Fruit fly (Drosophila melanogaster) S2 (cell line): Measurements from ENCODE around the gene CG31661.

Experiments
- CG8478 ChIP-seq: fragments of >200 bp; optimal IDR thresholded peaks from 2 replicates; lab custom pipeline; 2018
- CTCF ChIP-seq, 2 experiments: fragments of >200 bp; optimal IDR thresholded peaks; 2 replicates each; lab custom pipeline; 2018

The CG31661 gene

DNA sequence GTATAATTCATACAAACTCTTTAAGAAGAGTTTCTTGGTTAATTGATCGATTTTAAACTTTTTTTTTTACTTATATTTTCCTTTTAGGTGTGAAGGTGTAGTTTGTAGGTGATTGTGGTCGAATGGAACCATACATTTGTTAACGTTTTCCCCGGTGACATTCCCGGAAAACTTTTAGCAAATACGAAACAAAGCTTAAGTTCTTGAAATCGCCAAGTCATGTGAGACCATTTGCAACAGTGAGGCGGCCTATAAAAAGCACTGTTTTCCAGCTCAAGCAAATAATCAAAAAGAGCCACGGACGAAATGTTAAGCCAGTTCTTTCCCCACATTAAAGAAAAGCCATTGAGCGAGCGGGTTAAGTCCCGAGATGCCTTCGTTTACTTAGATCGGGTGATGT lies 25.4 kb downstream of the CG31661 start, which contains the start of gene Or22b:
Or22b (plus strand) TSS at position 301 of the 400 bp plus-strand sequence.
- no peak for TF ChIP-seq CG8478 (lab: Kevin White, UChicago)
- TF ChIP-seq CTCF (optimal IDR thresholded peaks at IDR 0.05; lab: Kevin White, UChicago): no peak

DNA sequence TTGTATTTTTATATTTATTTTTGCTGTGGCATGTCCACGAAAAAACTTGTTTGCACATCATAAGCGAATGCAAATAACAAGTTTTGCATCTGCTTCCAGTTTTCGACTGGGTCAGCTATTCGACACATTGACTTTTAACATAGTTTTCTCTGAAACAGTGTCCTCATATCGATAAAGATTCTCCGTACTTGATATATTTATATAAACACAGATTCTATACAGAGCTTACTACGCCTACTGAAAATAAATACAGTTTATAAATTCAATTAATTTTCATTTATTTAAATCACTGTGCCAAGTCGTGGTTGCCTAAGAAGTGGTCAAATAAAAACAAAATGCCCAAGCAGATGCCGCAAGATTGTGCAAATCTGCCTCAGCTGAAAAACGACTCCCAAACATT lies 38.2 kb downstream of the CG31661 start:
- TF ChIP-seq CTCF (optimal IDR thresholded peaks at IDR 0.05; lab: Kevin White, UChicago): no peak
- TF ChIP-seq CG8478 (lab: Kevin White, UChicago): no peak

DNA sequence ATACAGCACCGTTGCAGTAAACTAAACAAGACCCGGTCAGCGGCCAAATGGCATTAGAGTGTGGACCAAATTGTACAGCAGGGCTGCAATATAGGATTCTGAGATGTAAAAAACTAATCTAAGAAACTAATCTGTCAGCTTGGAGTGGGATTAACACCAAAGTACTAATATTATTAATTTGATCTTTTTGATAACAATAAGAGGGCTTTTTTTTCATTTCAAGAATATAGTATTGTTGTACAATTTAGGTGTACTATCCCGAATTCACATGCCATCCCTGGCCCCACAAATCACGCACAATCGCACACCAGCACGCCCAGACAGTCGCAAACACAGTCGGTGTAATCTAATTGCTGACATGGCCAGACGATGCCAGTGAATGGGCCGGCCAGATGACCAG lies 41.1 kb downstream of the CG31661 start:
- TF ChIP-seq CTCF (optimal IDR thresholded peaks at IDR 0.05; lab: Kevin White, UChicago) (no peak), CG8478 (lab: Kevin White, UChicago) (no peak)

DNA sequence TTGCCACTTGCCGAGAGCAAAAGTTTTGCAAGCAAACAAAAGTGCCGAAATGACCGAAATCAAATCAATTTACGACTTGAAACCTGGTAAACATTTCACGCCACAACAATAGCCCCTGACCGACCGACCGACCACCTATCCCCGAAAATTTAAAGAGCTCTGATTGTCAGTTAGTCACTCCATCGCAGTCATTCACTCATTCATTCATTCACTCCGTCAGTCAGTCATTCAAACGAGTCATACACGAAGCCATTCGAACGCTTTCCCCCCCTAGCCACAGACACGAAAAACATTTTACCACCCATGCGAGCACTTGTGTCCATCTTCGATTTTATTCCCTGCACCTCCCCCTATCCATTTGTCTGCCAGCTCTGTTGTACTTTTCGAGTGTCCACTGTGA lies 50.8 kb downstream of the CG31661 start:
- TF ChIP-seq CTCF (optimal IDR thresholded peaks at IDR 0.05; lab: Kevin White, UChicago) (no peak), CG8478 (lab: Kevin White, UChicago) (no peak)
